Worm (Caenorhabditis elegans) whole organism, early embryonic: ENCODE data around the gene F25B3.2.

Source experiments
- F13C5.2 ChIP-seq: sonication (generic microtip); optimal IDR thresholded peaks from 2 replicates; lab custom pipeline; 2017; ENCODE audit warnings: mild to moderate bottlenecking, missing genetic modification characterization, inconsistent platforms, missing compliant biosample characterization
- ama-1 ChIP-seq: fragments of 150-350 bp; optimal IDR thresholded peaks from 2 replicates; lab custom pipeline; 2014
- ceh-13 ChIP-seq: fragments of 200-800 bp; sonication (Bioruptor generic); optimal IDR thresholded peaks from 2 replicates; lab custom pipeline; 2018; ENCODE audit warnings: mild to moderate bottlenecking, missing genetic modification characterization, missing compliant biosample characterization
- ceh-36 ChIP-seq: sonication (generic microtip); optimal IDR thresholded peaks from 2 replicates; lab custom pipeline; 2016; ENCODE audit warnings: missing genetic modification characterization, inconsistent platforms, missing compliant biosample characterization
- flt-1 ChIP-seq: fragments of 200-800 bp; sonication (Bioruptor generic); IDR thresholded peaks from 2 replicates; pipeline ENCODE4 v1.3.6; 2022; ENCODE audit warnings: missing genetic modification characterization, missing compliant biosample characterization
- hmbx-1 ChIP-seq: sonication (generic microtip); optimal IDR thresholded peaks from 2 replicates; lab custom pipeline; 2016; ENCODE audit warnings: mild to moderate bottlenecking, missing genetic modification characterization, missing compliant biosample characterization
- hmg-4 ChIP-seq: fragments of 200-800 bp; sonication (Bioruptor generic); optimal IDR thresholded peaks from 2 replicates; lab custom pipeline; 2018; ENCODE audit warnings: mild to moderate bottlenecking, missing genetic modification characterization, missing compliant biosample characterization
- hnd-1 ChIP-seq: sonication (generic microtip); optimal IDR thresholded peaks from 2 replicates; lab custom pipeline; 2016; ENCODE audit warnings: missing genetic modification characterization, missing compliant biosample characterization
- pes-1 ChIP-seq: fragments of 200-800 bp; sonication (Bioruptor generic); IDR thresholded peaks from 2 replicates; pipeline ENCODE4 v1.3.6; 2022; ENCODE audit warnings: missing genetic modification reagents, missing genetic modification characterization, missing compliant biosample characterization
- scrt-1 ChIP-seq: fragments of 200-800 bp; sonication (Bioruptor generic); IDR thresholded peaks from 2 replicates; pipeline ENCODE4 v1.3.6; 2022; ENCODE audit warnings: missing genetic modification characterization, missing compliant biosample characterization
- sea-1 ChIP-seq: fragments of 200-800 bp; sonication (Bioruptor generic); conservative IDR thresholded peaks from 2 replicates; pipeline ENCODE4 v1.3.6; 2022; ENCODE audit warnings: missing genetic modification characterization, missing compliant biosample characterization
- tbx-11 ChIP-seq: fragments of 200-800 bp; sonication (Bioruptor generic); IDR thresholded peaks from 2 replicates; pipeline ENCODE4 v1.3.6; 2022; ENCODE audit warnings: missing genetic modification characterization, missing compliant biosample characterization
- tbx-37 ChIP-seq: fragments of 200-800 bp; sonication (Bioruptor generic); conservative IDR thresholded peaks from 2 replicates; pipeline ENCODE4 v1.3.6; 2022; ENCODE audit warnings: missing genetic modification reagents, missing genetic modification characterization, missing compliant biosample characterization
- tra-4 ChIP-seq: sonication (generic microtip); optimal IDR thresholded peaks from 2 replicates; lab custom pipeline; 2017; ENCODE audit warnings: missing genetic modification characterization, missing compliant biosample characterization

ce11 chrV:9588574-9588973, 11.5 kb downstream of the F25B3.2 start:
- TF ChIP-seq tbx-11 (GFP tag; lab: Robert Waterston, UW) (no peak), flt-1 (GFP tag; lab: Robert Waterston, UW) (no peak), hnd-1 (tag; lab: Kevin White, UChicago) (no peak), ama-1 (lab: Kevin White, UChicago) (no peak), tbx-37 (GFP tag; lab: Robert Waterston, UW) (no peak), scrt-1 (no peak), hmbx-1 (no peak), sea-1 (no peak), ceh-36 (tag; lab: Kevin White, UChicago) (no peak), hmg-4 (GFP tag; lab: Kevin White, UChicago) (no peak), pes-1 (no peak), tra-4 (tag; lab: Kevin White, UChicago) (no peak), F13C5.2 (no peak), ceh-13 (GFP tag; lab: Kevin White, UChicago) (no peak)
